Fruit fly (Drosophila melanogaster): ENCODE results near the gene COX4.
A peak's percentile ranks its signal among the peaks of the same experiment; 100 is the strongest.

The COX4 gene

DNA sequence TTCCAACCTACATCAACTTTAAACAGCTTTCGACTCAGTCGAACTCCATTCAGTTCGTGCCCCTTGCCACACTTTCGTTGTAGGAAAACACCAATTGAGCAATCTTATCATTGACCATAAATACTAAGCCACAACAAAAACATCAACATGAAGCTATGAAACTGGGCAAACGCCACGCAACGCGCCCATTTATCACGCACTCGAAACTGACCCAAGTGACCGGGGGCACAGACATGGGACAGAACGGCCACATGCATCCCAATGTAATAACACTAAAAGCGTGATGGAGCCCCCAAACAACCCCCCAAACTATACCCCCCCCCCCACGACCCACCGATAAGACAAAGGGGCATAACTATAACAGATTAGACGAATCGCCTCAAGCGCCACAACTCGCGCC, 26.0 kb upstream of the COX4 start (continued):
- TF ChIP-seq mirr (GFP tag; optimal IDR thresholded peaks at IDR 0.05): peak; percentile 6
- TF ChIP-seq CG13894 (tag; optimal IDR thresholded peaks at IDR 0.05): peak; percentile 11
- peak; percentile 47 for TF ChIP-seq CG10543 (GFP tag; optimal IDR thresholded peaks at IDR 0.05)
- TF ChIP-seq trem (tag; optimal IDR thresholded peaks at IDR 0.05): no peak
- TF ChIP-seq CG9797 (GFP tag; optimal IDR thresholded peaks at IDR 0.05): no peak
- TF ChIP-seq CG9817 (tag; optimal IDR thresholded peaks at IDR 0.05): no peak
- peak; percentile 54 for TF ChIP-seq Blimp-1 (GFP tag; optimal IDR thresholded peaks at IDR 0.05)
- no peak for TF ChIP-seq tio (GFP tag; optimal IDR thresholded peaks at IDR 0.05)
- no peak for TF ChIP-seq gro (GFP tag; optimal IDR thresholded peaks at IDR 0.05)
- no peak for TF ChIP-seq CG4328 (GFP tag; optimal IDR thresholded peaks at IDR 0.05)
- TF ChIP-seq CG8290 (GFP tag; optimal IDR thresholded peaks at IDR 0.05): no peak
- TF ChIP-seq CG8290 (tag; optimal IDR thresholded peaks at IDR 0.05): no peak
- TF ChIP-seq CG13123 (GFP tag; optimal IDR thresholded peaks at IDR 0.05): no peak
- peak; percentile 59 for TF ChIP-seq sug (tag; optimal IDR thresholded peaks at IDR 0.05)
- no peak for TF ChIP-seq Stat92E (GFP tag; optimal IDR thresholded peaks at IDR 0.05)
- no peak for TF ChIP-seq dati (GFP tag; IDR thresholded peaks at IDR 0.05)
- TF ChIP-seq Dref (GFP tag; IDR thresholded peaks at IDR 0.05): no peak
- no peak for TF ChIP-seq mam (GFP tag; optimal IDR thresholded peaks at IDR 0.05)
- no peak for TF ChIP-seq jing (GFP tag; optimal IDR thresholded peaks at IDR 0.05)
- TF ChIP-seq chinmo (GFP tag; IDR thresholded peaks at IDR 0.05; ENCODE audit: partially characterized antibody): 0 out of 4 replicates have a peak, but pooled peaks have one; percentile 29
- no peak for TF ChIP-seq CG10147 (GFP tag; optimal IDR thresholded peaks at IDR 0.05)
- TF ChIP-seq CG3065 (GFP tag; optimal IDR thresholded peaks at IDR 0.05): no peak
- no peak for TF ChIP-seq cg (GFP tag; optimal IDR thresholded peaks at IDR 0.05)
- TF ChIP-seq CG4360 (GFP tag; IDR thresholded peaks at IDR 0.05): 0 out of 2 replicates have a peak, but pooled peaks have one; percentile 46
- TF ChIP-seq CG14710 (tag; optimal IDR thresholded peaks at IDR 0.05): no peak
- no peak for TF ChIP-seq gfzf (GFP tag; optimal IDR thresholded peaks at IDR 0.05)
- TF ChIP-seq cas (GFP tag; IDR thresholded peaks at IDR 0.05): no peak
- TF ChIP-seq CG1792 (GFP tag; optimal IDR thresholded peaks at IDR 0.05): no peak
- TF ChIP-seq CG11695 (GFP tag; IDR thresholded peaks at IDR 0.05): 0 out of 3 replicates have a peak, but pooled peaks have one; percentile 7
- TF ChIP-seq crol (GFP tag; IDR thresholded peaks at IDR 0.05): peak; percentile 78
- TF ChIP-seq dysf (GFP tag; IDR thresholded peaks at IDR 0.05): no peak
- TF ChIP-seq CG7987 (GFP tag; optimal IDR thresholded peaks at IDR 0.05): peak; percentile 9
- no peak for TF ChIP-seq CG10267 (tag; optimal IDR thresholded peaks at IDR 0.05)
- TF ChIP-seq CG14014 (GFP tag; IDR thresholded peaks at IDR 0.05): no peak
- peak; percentile 10 for TF ChIP-seq CG6813 (GFP tag; optimal IDR thresholded peaks at IDR 0.05)
- peak; percentile 83 for TF ChIP-seq sd (tag; optimal IDR thresholded peaks at IDR 0.05)
- TF ChIP-seq dan (GFP tag; IDR thresholded peaks at IDR 0.05): no peak
- TF ChIP-seq Awh (GFP tag; IDR thresholded peaks at IDR 0.05): no peak
- TF ChIP-seq CG9932 (GFP tag; IDR thresholded peaks at IDR 0.05): no peak
- TF ChIP-seq prd (optimal IDR thresholded peaks at IDR 0.05): no peak
- TF ChIP-seq prd (GFP tag; IDR thresholded peaks at IDR 0.05): no peak
- TF ChIP-seq klu (GFP tag; IDR thresholded peaks at IDR 0.05): no peak
- TF ChIP-seq HmgZ (tag; optimal IDR thresholded peaks at IDR 0.05): peak; percentile 10
- no peak for TF ChIP-seq CG10366 (GFP tag; IDR thresholded peaks at IDR 0.05)
- no peak for TF ChIP-seq hth (optimal IDR thresholded peaks at IDR 0.05)
- TF ChIP-seq CG13624 (GFP tag; optimal IDR thresholded peaks at IDR 0.05): no peak
- no peak for TF ChIP-seq CG10209 (GFP tag; optimal IDR thresholded peaks at IDR 0.05)
- TF ChIP-seq Fer2 (tag; optimal IDR thresholded peaks at IDR 0.05): no peak
- TF ChIP-seq exex (tag; optimal IDR thresholded peaks at IDR 0.05): peak; percentile 15
- TF ChIP-seq CG7556 (GFP tag; optimal IDR thresholded peaks at IDR 0.05): no peak
- no peak for TF ChIP-seq CG6765 (GFP tag; optimal IDR thresholded peaks at IDR 0.05)
